Worm (Caenorhabditis elegans) whole organism, L2 larva: ENCODE data around the gene F56D3.1.

ENCODE experiments used
- F13H6.1 ChIP-seq: sonication (generic microtip); optimal IDR thresholded peaks from 2 replicates; lab custom pipeline; 2016; ENCODE audit warnings: missing genetic modification characterization, missing compliant biosample characterization
- R02D3.7 ChIP-seq: fragments of 150-350 bp; optimal IDR thresholded peaks from 2 replicates; lab custom pipeline; 2014; ENCODE audit warnings: missing biosample characterization, missing genetic modification characterization
- aly-2 ChIP-seq: fragments of 150-350 bp; optimal IDR thresholded peaks from 2 replicates; lab custom pipeline; 2014; ENCODE audit warnings: missing biosample characterization, missing genetic modification characterization
- blmp-1 ChIP-seq: sonication (generic microtip); optimal IDR thresholded peaks from 2 replicates; lab custom pipeline; 2017; ENCODE audit warnings: missing genetic modification characterization, mild to moderate bottlenecking, missing compliant biosample characterization, antibody characterized with exemption, moderate library complexity; ENCODE audit not compliant: insufficient read depth
- dmd-4 ChIP-seq: sonication (generic microtip); optimal IDR thresholded peaks from 2 replicates; lab custom pipeline; 2017; ENCODE audit warnings: missing biosample characterization, missing genetic modification characterization
- nhr-11 ChIP-seq: fragments of 150-350 bp; optimal IDR thresholded peaks from 2 replicates; lab custom pipeline; 2014; ENCODE audit warnings: missing biosample characterization, missing genetic modification characterization
- nhr-25 ChIP-seq: fragments of 150-350 bp; sonication (generic microtip); optimal IDR thresholded peaks from 3 replicates; lab custom pipeline; 2014; ENCODE audit warnings: missing biosample characterization, missing genetic modification characterization
- nhr-6 ChIP-seq: fragments of 150-350 bp; optimal IDR thresholded peaks from 2 replicates; lab custom pipeline; 2014; ENCODE audit warnings: missing biosample characterization, missing genetic modification characterization
- peb-1 ChIP-seq: fragments of 150-350 bp; optimal IDR thresholded peaks from 2 replicates; lab custom pipeline; 2014; ENCODE audit warnings: missing biosample characterization, missing genetic modification characterization
- skn-1 ChIP-seq: sonication (generic microtip); optimal IDR thresholded peaks from 2 replicates; lab custom pipeline; 2017; ENCODE audit warnings: missing biosample characterization, missing genetic modification characterization
- unc-39 ChIP-seq: fragments of 150-350 bp; optimal IDR thresholded peaks from 2 replicates; lab custom pipeline; 2014; ENCODE audit warnings: missing biosample characterization, missing genetic modification characterization

- TF ChIP-seq dmd-4 (tag; lab: Kevin White, UChicago) (no peak), unc-39 (tag; lab: Kevin White, UChicago) (no peak), F13H6.1 (tag; lab: Kevin White, UChicago) (no peak), R02D3.7 (tag; lab: Kevin White, UChicago) (no peak), blmp-1 (no peak), nhr-6 (tag; lab: Kevin White, UChicago) (no peak), nhr-11 (tag; lab: Kevin White, UChicago) (no peak), nhr-25 (no peak), skn-1 (tag; lab: Kevin White, UChicago) (no peak), aly-2 (tag; lab: Kevin White, UChicago) (no peak), peb-1 (tag; lab: Kevin White, UChicago) (no peak)
Measured at ce11 chrII:4157817-4158216, 11.7 kb downstream of the F56D3.1 start.
